Worm (Caenorhabditis elegans) whole organism, mixed stage, embryonic: ENCODE measurements around the gene vps-2.

Experiments
- blmp-1 ChIP-seq: fragments of 150-350 bp; optimal IDR thresholded peaks from 2 replicates; lab custom pipeline; 2014; ENCODE audit warnings: missing biosample characterization, missing genetic modification characterization
- ces-1 ChIP-seq: fragments of 150-350 bp; optimal IDR thresholded peaks from 2 replicates; lab custom pipeline; 2014; ENCODE audit warnings: missing biosample characterization, missing genetic modification reagents, missing genetic modification characterization
- flh-1 ChIP-seq: fragments of 200-800 bp; sonication (Bioruptor generic); optimal IDR thresholded peaks from 2 replicates; lab custom pipeline; 2018; ENCODE audit warnings: mild to moderate bottlenecking, missing genetic modification characterization, moderate library complexity, missing compliant biosample characterization
- mep-1 ChIP-seq: fragments of 150-350 bp; optimal IDR thresholded peaks from 2 replicates; lab custom pipeline; 2017; ENCODE audit warnings: missing biosample characterization, missing genetic modification reagents, missing genetic modification characterization, inconsistent platforms
- nhr-12 ChIP-seq: fragments of 150-350 bp; optimal IDR thresholded peaks from 2 replicates; lab custom pipeline; 2014; ENCODE audit warnings: missing biosample characterization, missing genetic modification characterization
- nhr-237 ChIP-seq: fragments of 150-350 bp; optimal IDR thresholded peaks from 2 replicates; lab custom pipeline; 2014; ENCODE audit warnings: missing biosample characterization, missing genetic modification characterization
- nhr-28 ChIP-seq: fragments of 150-350 bp; optimal IDR thresholded peaks from 2 replicates; lab custom pipeline; 2014; ENCODE audit warnings: missing biosample characterization, missing genetic modification characterization
- pha-4 ChIP-seq: fragments of 150-350 bp; optimal IDR thresholded peaks from 2 replicates; lab custom pipeline; 2018; ENCODE audit warnings: missing biosample characterization, missing genetic modification reagents, missing genetic modification characterization
- sem-2 ChIP-seq: fragments of 200-800 bp; sonication (Bioruptor generic); optimal IDR thresholded peaks from 2 replicates; lab custom pipeline; 2018; ENCODE audit warnings: mild to moderate bottlenecking, missing genetic modification characterization, missing compliant biosample characterization
- snpc-4 ChIP-seq: fragments of 150-350 bp; optimal IDR thresholded peaks from 2 replicates; lab custom pipeline; 2014; ENCODE audit warnings: missing biosample characterization, missing genetic modification characterization
- unc-62 ChIP-seq: fragments of 150-350 bp; optimal IDR thresholded peaks from 2 replicates; lab custom pipeline; 2014; ENCODE audit warnings: missing biosample characterization, missing genetic modification reagents, missing genetic modification characterization
- ztf-11 ChIP-seq: fragments of 150-350 bp; optimal IDR thresholded peaks from 2 replicates; lab custom pipeline; 2014; ENCODE audit warnings: missing biosample characterization, missing genetic modification characterization

ce11 chrII:12799927-12800522, 32.0 kb upstream of the vps-2 start:
- TF ChIP-seq unc-62 (GFP tag; lab: Kevin White, UChicago) (no peak), ztf-11 (no peak), blmp-1 (tag; lab: Kevin White, UChicago) (no peak), nhr-237 (tag; lab: Kevin White, UChicago) (no peak), snpc-4 (no peak), pha-4 (tag; lab: Kevin White, UChicago) (no peak), nhr-28 (tag; lab: Kevin White, UChicago) (no peak), mep-1 (tag; lab: Kevin White, UChicago) (no peak), nhr-12 (tag; lab: Kevin White, UChicago) (no peak), flh-1 (GFP tag; lab: Kevin White, UChicago) (no peak), sem-2 (GFP tag; lab: Kevin White, UChicago) (no peak), ces-1 (GFP tag; lab: Kevin White, UChicago) (no peak)
